Worm (Caenorhabditis elegans): ENCODE measurements around the gene gcy-29.

DNA sequence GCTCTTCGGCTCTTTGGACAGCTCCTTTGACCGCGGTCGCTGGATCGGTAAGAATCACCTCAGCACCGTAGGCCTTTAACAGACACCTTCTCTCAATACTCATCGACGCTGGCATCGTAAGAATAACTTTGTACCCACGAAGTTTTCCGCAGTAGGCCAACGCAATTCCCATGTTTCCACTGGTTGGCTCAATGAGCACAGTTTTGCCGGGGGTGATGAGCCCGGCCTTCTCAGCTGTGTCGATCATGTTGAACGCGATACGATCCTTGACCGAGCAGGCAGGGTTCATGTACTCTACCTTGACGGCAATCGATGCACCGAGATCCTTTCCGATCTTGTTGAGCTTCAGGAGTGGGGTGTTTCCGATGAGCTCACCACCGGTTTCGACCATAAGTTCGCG is 54.6 kb downstream of the gcy-29 start:
- no peak for TF ChIP-seq sea-2 (GFP tag; optimal IDR thresholded peaks at IDR 0.05)
- TF ChIP-seq nhr-12 (tag; optimal IDR thresholded peaks at IDR 0.05), result no peak
- no peak for TF ChIP-seq unc-62 (GFP tag; optimal IDR thresholded peaks at IDR 0.05)
- TF ChIP-seq ZK546.5 (tag; optimal IDR thresholded peaks at IDR 0.05), result no peak
- no peak for TF ChIP-seq lin-39 (tag; optimal IDR thresholded peaks at IDR 0.05)
- no peak for TF ChIP-seq nhr-11 (tag; optimal IDR thresholded peaks at IDR 0.05)
- no peak for TF ChIP-seq ceh-82 (tag; optimal IDR thresholded peaks at IDR 0.05)
- TF ChIP-seq pqm-1 (tag; optimal IDR thresholded peaks at IDR 0.05), result no peak
- TF ChIP-seq nhr-25 (tag; optimal IDR thresholded peaks at IDR 0.05), result no peak

Measured in whole organism, L3 larva.